Worm (Caenorhabditis elegans) whole organism, young adult: Measurements from ENCODE around the gene teg-1.

Experiments used
- Y53F4B.3 ChIP-seq: fragments of 200-800 bp; sonication (Bioruptor generic); IDR thresholded peaks from 2 replicates; pipeline ENCODE4 v1.3.6; 2022; ENCODE audit warnings: missing genetic modification reagents, missing genetic modification characterization, missing compliant biosample characterization
- atf-7 ChIP-seq: sonication (generic microtip); optimal IDR thresholded peaks from 2 replicates; lab custom pipeline; 2017; ENCODE audit warnings: mild to moderate bottlenecking, missing genetic modification characterization, missing compliant biosample characterization
- efl-1 ChIP-seq: fragments of 150-350 bp; optimal IDR thresholded peaks from 2 replicates; lab custom pipeline; 2014; ENCODE audit warnings: missing biosample characterization, missing genetic modification reagents, missing genetic modification characterization
- egrh-3 ChIP-seq: fragments of 200-800 bp; sonication (Bioruptor generic); IDR thresholded peaks from 2 replicates; pipeline ENCODE4 v1.3.6; 2022; ENCODE audit warnings: missing genetic modification reagents, missing genetic modification characterization, missing compliant biosample characterization
- him-1 ChIP-seq: sonication (generic microtip); optimal IDR thresholded peaks from 2 replicates; lab custom pipeline; 2016; ENCODE audit warnings: missing genotype, missing genetic modification reagents, missing genetic modification characterization, missing compliant biosample characterization
- pha-4 ChIP-seq: fragments of 150-350 bp; sonication (generic microtip); optimal IDR thresholded peaks from 2 replicates; lab custom pipeline; 2014; ENCODE audit warnings: missing biosample characterization, missing genetic modification reagents, missing genetic modification characterization
- rec-8 ChIP-seq, 2 experiments: sonication (generic microtip); optimal IDR thresholded peaks; 2 replicates each; lab custom pipeline; 2016; ENCODE audit warnings: mild to moderate bottlenecking in 2 of 2, missing genetic modification characterization in 2 of 2, missing genetic modification reagents in 2 of 2, missing genotype in 2 of 2, missing biosample characterization in 1 of 2, missing compliant biosample characterization in 1 of 2, moderate library complexity in 1 of 2
- tbx-9 ChIP-seq: sonication (generic microtip); optimal IDR thresholded peaks from 2 replicates; lab custom pipeline; 2016; ENCODE audit warnings: borderline replicate concordance, missing genetic modification characterization, inconsistent platforms, missing compliant biosample characterization
- unc-130 ChIP-seq: sonication (generic microtip); optimal IDR thresholded peaks from 2 replicates; lab custom pipeline; 2016; ENCODE audit warnings: missing genetic modification reagents, missing genetic modification characterization, missing compliant biosample characterization
- ztf-22 ChIP-seq: fragments of 200-800 bp; sonication (Bioruptor generic); optimal IDR thresholded peaks from 2 replicates; lab custom pipeline; 2018; ENCODE audit warnings: mild to moderate bottlenecking, missing genetic modification characterization, moderate library complexity, missing compliant biosample characterization

- TF ChIP-seq unc-130 (GFP tag; lab: Kevin White, UChicago) (no peak), pha-4 (tag; lab: Kevin White, UChicago) (no peak), ztf-22 (GFP tag; lab: Kevin White, UChicago) (no peak), atf-7 (tag; lab: Kevin White, UChicago) (no peak), rec-8 (tag; optimal IDR thresholded peaks at IDR 0.05; lab: Kevin White, UChicago) (no peak), efl-1 (GFP tag; lab: Kevin White, UChicago) (no peak), Y53F4B.3 (GFP tag; lab: Robert Waterston, UW) (no peak), tbx-9 (no peak), egrh-3 (GFP tag; lab: Robert Waterston, UW) (peak; percentile 41; the same call in 1 of the 2 replicates), him-1 (tag; lab: Kevin White, UChicago) (no peak)
These were observed 44.9 kb upstream of the teg-1 start for ce11 chrIII:11362915-11363314.
